Worm (Caenorhabditis elegans): ENCODE measurements around the gene tdo-2.

Gene tdo-2

ce11 chrIII:5925724-5926123 is 6.0 kb upstream of the tdo-2 start, which contains the start of the genes dnc-2 and bcl-7 (continued):
- TF ChIP-seq ceh-90 (tag; optimal IDR thresholded peaks at IDR 0.05) (no peak), efl-3 (GFP tag; optimal IDR thresholded peaks at IDR 0.05) (no peak), vab-15 (tag; optimal IDR thresholded peaks at IDR 0.05) (no peak), grh-1 (GFP tag; IDR thresholded peaks at IDR 0.05) (no peak), nhr-76 (tag; optimal IDR thresholded peaks at IDR 0.05) (no peak), ces-1 (GFP tag; optimal IDR thresholded peaks at IDR 0.05) (no peak), skn-1 (tag; optimal IDR thresholded peaks at IDR 0.05) (peak; percentile 62), ceh-88 (GFP tag; IDR thresholded peaks at IDR 0.05) (no peak), fkh-10 (GFP tag; optimal IDR thresholded peaks at IDR 0.05) (no peak), lin-15B (tag; optimal IDR thresholded peaks at IDR 0.05) (peak; percentile 58), mep-1 (tag; optimal IDR thresholded peaks at IDR 0.05) (peak; percentile 59), fos-1 (tag; optimal IDR thresholded peaks at IDR 0.05) (peak; percentile 31), nhr-237 (tag; optimal IDR thresholded peaks at IDR 0.05) (no peak), hpl-2 (GFP tag; optimal IDR thresholded peaks at IDR 0.05) (no peak), jun-1 (tag; optimal IDR thresholded peaks at IDR 0.05) (peak; percentile 16), dsc-1 (tag; optimal IDR thresholded peaks at IDR 0.05) (peak; percentile 60), snu-23 (GFP tag; optimal IDR thresholded peaks at IDR 0.05) (peak; percentile 75), lin-35 (GFP tag; optimal IDR thresholded peaks at IDR 0.05) (peak; percentile 73 to 75), pax-3 (tag; optimal IDR thresholded peaks at IDR 0.05) (no peak), nhr-12 (tag; optimal IDR thresholded peaks at IDR 0.05) (no peak), xbp-1 (tag; optimal IDR thresholded peaks at IDR 0.05) (peak; percentile 57), mab-9 (GFP tag; IDR thresholded peaks at IDR 0.05) (no peak), ceh-82 (tag; optimal IDR thresholded peaks at IDR 0.05) (peak in 2 of 3 experiments; percentile 37 to 49), lir-3 (tag; optimal IDR thresholded peaks at IDR 0.05; ENCODE audit: poor library complexity) (peak; percentile 11), zip-4 (GFP tag; optimal IDR thresholded peaks at IDR 0.05) (peak; percentile 76), lin-13 (GFP tag; optimal IDR thresholded peaks at IDR 0.05) (peak; percentile 8)

- TF ChIP-seq swsn-7 (tag; optimal IDR thresholded peaks at IDR 0.05) (no peak), rnt-1 (tag; optimal IDR thresholded peaks at IDR 0.05) (no peak), nhr-237 (tag; optimal IDR thresholded peaks at IDR 0.05) (no peak), snu-23 (GFP tag; optimal IDR thresholded peaks at IDR 0.05) (peak; percentile 63), ztf-4 (tag; optimal IDR thresholded peaks at IDR 0.05) (no peak), fkh-10 (GFP tag; optimal IDR thresholded peaks at IDR 0.05) (no peak), nhr-19 (GFP tag; conservative IDR thresholded peaks at IDR 0.05) (peak; percentile 76), nhr-85 (tag) (peak; percentile 89), efl-3 (GFP tag; optimal IDR thresholded peaks at IDR 0.05) (no peak), irx-1 (tag; optimal IDR thresholded peaks at IDR 0.05) (no peak), snpc-4 (tag; optimal IDR thresholded peaks at IDR 0.05) (no peak), lin-35 (GFP tag; optimal IDR thresholded peaks at IDR 0.05) (peak in 1 of 2 experiments; percentile 40), lir-3 (tag; optimal IDR thresholded peaks at IDR 0.05; ENCODE audit: poor library complexity) (peak; percentile 5), nhr-90 (tag; optimal IDR thresholded peaks at IDR 0.05; ENCODE audit: poor library complexity) (peak; percentile 65), blmp-1 (tag; optimal IDR thresholded peaks at IDR 0.05) (peak; percentile 71), nhr-20 (tag; optimal IDR thresholded peaks at IDR 0.05) (peak; percentile 78), pag-3 (tag; optimal IDR thresholded peaks at IDR 0.05; ENCODE audit: borderline replicate concordance, insufficient read depth) (no peak), nhr-71 (tag; optimal IDR thresholded peaks at IDR 0.05) (peak; percentile 74), hlh-4 (tag; optimal IDR thresholded peaks at IDR 0.05) (no peak), lin-14 (GFP tag; optimal IDR thresholded peaks at IDR 0.05) (peak; percentile 59), grh-1 (GFP tag; IDR thresholded peaks at IDR 0.05) (peak; percentile 90), C34B4.2 (tag; optimal IDR thresholded peaks at IDR 0.05) (no peak), elt-3 (tag; optimal IDR thresholded peaks at IDR 0.05) (peak in 2 of 6 experiments; percentile 45 to 73), efl-1 (optimal IDR thresholded peaks at IDR 0.05) (no peak), efl-1 (GFP tag; optimal IDR thresholded peaks at IDR 0.05 in 1 of 2) (peak in 1 of 2 experiments; percentile 91), tbx-2 (tag; optimal IDR thresholded peaks at IDR 0.05) (peak; percentile 34), mdl-1 (tag; optimal IDR thresholded peaks at IDR 0.05) (peak in 1 of 2 experiments; percentile 52), sup-37 (GFP tag; optimal IDR thresholded peaks at IDR 0.05) (no peak), mef-2 (tag; optimal IDR thresholded peaks at IDR 0.05) (no peak)
These were observed 2.5 kb upstream of the tdo-2 start for ce11 chrIII:5922236-5922635.

Data from whole organism, L1 larva.